Worm (Caenorhabditis elegans): ENCODE measurements around the gene nhr-204.
A peak's percentile ranks its signal among the peaks of the same experiment; 100 is the strongest.

The nhr-204 gene

DNA sequence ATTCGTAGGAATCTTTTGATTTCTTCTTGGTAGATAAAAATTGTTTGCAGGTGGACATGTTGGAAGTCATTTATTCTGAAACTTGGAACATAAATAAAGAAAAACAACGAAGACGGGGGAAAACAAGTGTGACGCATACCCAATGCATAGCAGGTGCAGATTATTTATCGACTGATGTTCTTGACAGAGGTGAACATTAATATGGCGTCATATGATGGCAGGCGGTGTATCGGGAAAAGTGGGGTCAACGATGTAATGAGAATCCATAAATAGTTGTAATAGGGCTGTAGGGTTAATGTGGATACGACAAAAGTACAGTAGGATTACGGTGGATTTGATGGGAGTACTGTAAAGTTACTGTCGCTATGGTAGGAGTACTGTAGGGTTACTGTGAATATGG, 18.3 kb downstream of the nhr-204 start, which contains the start of gene txt-2:
Gene txt-2 (minus strand): TSS at position 214 of the 400 bp plus-strand sequence.
- TF ChIP-seq drap-1 (GFP tag; optimal IDR thresholded peaks at IDR 0.05) (no peak), nhr-2 (tag; optimal IDR thresholded peaks at IDR 0.05) (peak; percentile 91)

DNA sequence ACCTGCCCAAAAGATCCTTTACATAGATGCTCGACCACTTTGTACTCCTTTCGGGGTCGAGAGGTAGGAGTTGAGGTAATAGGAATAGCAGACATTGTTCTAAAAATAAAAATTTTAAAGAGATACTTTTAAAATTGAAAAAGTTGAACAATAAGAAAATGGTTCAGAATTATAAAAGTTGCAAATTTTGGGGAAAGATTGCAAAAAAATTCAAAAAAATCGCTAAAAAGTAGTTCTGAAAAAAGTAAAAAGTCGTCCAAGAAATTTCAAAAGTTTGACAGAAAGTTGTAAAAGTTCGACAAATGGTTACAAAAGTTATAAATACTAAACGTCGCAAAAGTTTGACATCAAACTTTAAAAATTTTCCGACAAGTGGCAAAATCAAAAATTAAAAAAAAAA, 20.5 kb downstream of the nhr-204 start, which contains the start of gene R02C2.1:
Gene R02C2.1 (minus strand): TSS at position 101 of the 400 bp plus-strand sequence.
- TF ChIP-seq ceh-39 (tag; optimal IDR thresholded peaks at IDR 0.05), result no peak
- no peak for TF ChIP-seq nhr-76 (tag; optimal IDR thresholded peaks at IDR 0.05)
- TF ChIP-seq mep-1 (tag; optimal IDR thresholded peaks at IDR 0.05), result no peak
- no peak for TF ChIP-seq cnd-1 (tag; optimal IDR thresholded peaks at IDR 0.05)
- TF ChIP-seq drap-1 (GFP tag; optimal IDR thresholded peaks at IDR 0.05), result no peak
- no peak for TF ChIP-seq ceh-83 (GFP tag; optimal IDR thresholded peaks at IDR 0.05)
- no peak for TF ChIP-seq hlh-1 (tag; optimal IDR thresholded peaks at IDR 0.05)
- no peak for TF ChIP-seq blmp-1 (tag; optimal IDR thresholded peaks at IDR 0.05)

DNA sequence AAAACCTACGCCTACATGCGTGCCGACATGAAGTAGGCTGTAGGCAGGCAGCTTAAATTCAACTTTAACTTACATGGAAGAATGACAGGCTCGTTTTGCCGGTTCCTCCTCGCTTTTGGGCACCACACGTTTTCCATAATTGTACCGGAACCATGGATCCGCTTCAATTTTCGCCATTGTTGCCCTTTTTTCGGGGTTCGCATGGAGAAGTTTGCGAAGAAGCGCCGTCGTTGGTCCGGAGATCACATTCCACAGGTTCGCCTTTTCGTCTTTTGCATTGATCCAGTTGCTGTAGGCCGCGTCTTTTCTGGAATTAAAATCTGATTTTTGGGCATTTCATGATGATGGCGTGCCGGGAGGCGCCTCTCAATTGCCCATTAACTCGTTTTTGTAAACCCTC, 21.6 kb downstream of the nhr-204 start:
- TF ChIP-seq unc-39 (tag; optimal IDR thresholded peaks at IDR 0.05), result no peak
- no peak for TF ChIP-seq mep-1 (tag; optimal IDR thresholded peaks at IDR 0.05)
- TF ChIP-seq pha-4 (tag; optimal IDR thresholded peaks at IDR 0.05), result no peak
- no peak for TF ChIP-seq drap-1 (GFP tag; optimal IDR thresholded peaks at IDR 0.05)
- no peak for TF ChIP-seq unc-120 (tag; optimal IDR thresholded peaks at IDR 0.05; ENCODE audit: poor library complexity, severe bottlenecking)

DNA sequence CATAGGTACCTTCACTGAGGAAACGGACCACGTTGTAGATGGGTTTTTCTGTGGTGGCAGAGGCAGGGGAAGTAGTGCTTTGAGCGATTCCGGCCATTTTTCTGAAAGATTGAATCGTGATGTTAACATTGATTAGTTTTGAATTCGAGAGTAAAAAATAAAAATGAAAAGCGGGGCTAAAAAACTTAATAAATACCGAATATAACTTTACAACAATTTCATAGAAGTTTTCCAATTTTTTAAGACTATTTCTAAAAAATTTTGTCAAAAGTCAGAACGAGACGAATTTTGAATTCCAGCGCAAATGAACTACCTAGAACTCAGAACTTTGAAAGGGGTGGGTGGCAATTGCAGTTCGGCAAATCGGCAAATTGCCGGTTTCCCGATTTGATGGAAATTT, 24.1 kb downstream of the nhr-204 start, which contains the start of gene kin-33:
Gene kin-33 (minus strand): TSS at position 101 of the 400 bp plus-strand sequence.
- TF ChIP-seq unc-62 (GFP tag; optimal IDR thresholded peaks at IDR 0.05), result no peak

DNA sequence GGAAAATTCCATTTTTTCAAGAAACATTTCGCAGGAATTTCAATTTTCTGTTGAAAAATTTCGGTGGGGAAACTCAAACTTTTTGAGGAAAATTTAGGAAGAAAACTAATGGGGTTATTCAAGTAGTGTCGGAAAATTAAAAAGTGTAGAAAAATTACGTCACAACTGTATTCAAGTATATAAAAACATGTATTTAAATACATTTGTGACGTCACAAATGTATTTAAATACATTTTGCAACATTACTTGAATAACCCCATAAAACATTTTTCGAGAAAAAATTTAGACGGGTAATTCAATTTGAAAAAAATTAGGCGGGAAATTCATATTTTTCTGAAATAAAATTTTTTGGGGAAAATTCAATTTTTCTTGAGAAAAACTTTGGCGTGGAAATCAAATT, 36.6 kb downstream of the nhr-204 start:
- TF ChIP-seq zip-8 (tag; optimal IDR thresholded peaks at IDR 0.05), result peak; percentile 91

DNA sequence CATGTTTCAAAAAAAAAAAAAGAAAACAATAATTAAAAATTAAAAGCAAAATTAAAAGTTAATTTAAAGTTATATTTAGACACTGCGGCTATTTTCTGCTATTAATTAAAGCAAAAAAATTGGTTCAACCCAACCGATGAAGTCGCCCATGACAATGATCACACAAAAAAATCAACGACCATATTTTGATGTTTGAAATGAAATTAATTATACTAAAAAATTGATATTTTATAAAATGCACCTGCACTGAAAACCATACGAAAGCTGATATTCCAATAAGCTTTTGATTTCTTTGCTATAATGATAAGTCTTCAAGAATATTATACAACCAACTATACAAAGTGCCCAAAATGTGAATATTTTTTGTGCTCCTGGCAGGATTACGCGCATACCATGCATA, 39.0 kb downstream of the nhr-204 start, which contains the start of gene srh-80:
Gene srh-80 (plus strand): TSS at position 301 of the 400 bp plus-strand sequence.
- TF ChIP-seq nhr-76 (tag; optimal IDR thresholded peaks at IDR 0.05) (no peak), nhr-2 (tag; optimal IDR thresholded peaks at IDR 0.05) (no peak), drap-1 (GFP tag; optimal IDR thresholded peaks at IDR 0.05) (no peak), ces-1 (GFP tag; optimal IDR thresholded peaks at IDR 0.05) (no peak), mab-5 (tag; optimal IDR thresholded peaks at IDR 0.05) (no peak), bed-3 (GFP tag; optimal IDR thresholded peaks at IDR 0.05) (no peak), M03D4.4 (tag; optimal IDR thresholded peaks at IDR 0.05) (no peak)

DNA sequence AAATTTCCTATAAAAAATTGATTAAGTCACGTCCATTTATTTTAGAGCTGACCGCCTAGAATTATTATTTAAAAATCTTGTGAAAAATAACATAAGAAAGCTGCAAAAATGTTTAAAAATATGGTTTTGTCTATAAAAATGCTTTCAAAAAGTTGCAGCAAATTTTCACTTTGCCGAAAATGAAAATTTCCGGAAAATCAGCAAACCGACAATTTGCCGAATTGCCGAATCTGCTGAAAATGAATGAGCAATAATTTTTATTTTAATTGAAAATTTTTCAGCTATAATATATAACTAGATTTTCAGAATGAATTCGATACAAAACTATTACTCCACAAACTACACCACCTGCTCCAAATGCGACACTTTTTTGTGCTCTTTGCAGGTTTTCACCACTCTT, 41.8 kb downstream of the nhr-204 start, which contains the start of gene srh-78:
Gene srh-78 (plus strand): TSS at position 301 of the 400 bp plus-strand sequence.
- TF ChIP-seq nhr-76 (tag; optimal IDR thresholded peaks at IDR 0.05), result no peak
- TF ChIP-seq sptf-1 (tag; optimal IDR thresholded peaks at IDR 0.05), result no peak
- no peak for TF ChIP-seq mab-5 (tag; optimal IDR thresholded peaks at IDR 0.05)
- no peak for TF ChIP-seq cnd-1 (tag; optimal IDR thresholded peaks at IDR 0.05)
- no peak for TF ChIP-seq unc-39 (tag; optimal IDR thresholded peaks at IDR 0.05)
- no peak for TF ChIP-seq snpc-4 (tag; optimal IDR thresholded peaks at IDR 0.05)
- no peak for TF ChIP-seq lin-32 (GFP tag; optimal IDR thresholded peaks at IDR 0.05)
- TF ChIP-seq tbx-8 (GFP tag; optimal IDR thresholded peaks at IDR 0.05), result no peak
- TF ChIP-seq nhr-2 (tag; optimal IDR thresholded peaks at IDR 0.05), result no peak
- no peak for TF ChIP-seq nhr-28 (tag; optimal IDR thresholded peaks at IDR 0.05)
- no peak for TF ChIP-seq unc-62 (GFP tag; optimal IDR thresholded peaks at IDR 0.05)
- TF ChIP-seq lin-13 (tag; optimal IDR thresholded peaks at IDR 0.05), result no peak
- TF ChIP-seq pha-4 (tag; optimal IDR thresholded peaks at IDR 0.05), result no peak
- no peak for TF ChIP-seq nhr-12 (tag; optimal IDR thresholded peaks at IDR 0.05)
- TF ChIP-seq unc-120 (tag; optimal IDR thresholded peaks at IDR 0.05; ENCODE audit: poor library complexity, severe bottlenecking), result no peak
- no peak for TF ChIP-seq elt-1 (tag; optimal IDR thresholded peaks at IDR 0.05; ENCODE audit: borderline replicate concordance, insufficient read depth)
- no peak for TF ChIP-seq hlh-1 (tag; optimal IDR thresholded peaks at IDR 0.05)
- no peak for TF ChIP-seq bed-3 (GFP tag; optimal IDR thresholded peaks at IDR 0.05)
- no peak for TF ChIP-seq zip-8 (tag; optimal IDR thresholded peaks at IDR 0.05)

All from whole organism, mixed stage, embryonic.